Worm (Caenorhabditis elegans): ENCODE measurements around the gene Y48A6C.4.

Gene Y48A6C.4

DNA sequence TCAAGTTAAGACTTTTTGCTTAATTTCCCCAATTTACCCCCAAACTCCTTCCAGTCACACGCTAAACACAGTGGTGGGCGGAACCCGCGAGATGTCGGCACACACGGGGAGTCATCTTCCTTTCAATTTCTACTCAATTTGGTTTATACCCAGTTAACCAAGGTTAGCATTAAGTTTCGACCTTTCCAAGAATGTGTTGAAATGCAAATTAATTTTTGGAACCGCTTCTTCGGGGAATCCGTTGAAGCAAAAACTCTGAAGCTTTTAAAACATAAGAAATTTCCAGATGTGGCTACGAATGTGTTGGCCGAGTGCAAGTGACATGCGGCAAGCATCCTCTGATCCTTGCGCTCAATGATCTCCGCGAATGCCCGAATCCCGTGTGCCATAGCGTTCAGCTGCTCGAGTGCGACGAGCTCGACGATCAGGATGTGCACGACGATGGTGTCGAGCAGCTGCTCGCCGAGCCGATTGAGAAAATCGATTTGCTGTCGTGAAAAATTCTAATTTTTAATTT is 28.7 kb upstream of the Y48A6C.4 start (continued):
- peak; percentile 95 for TF ChIP-seq snpc-4 (GFP tag; optimal IDR thresholded peaks at IDR 0.05)
- peak; percentile 93 to 99 (median 96) for TF ChIP-seq snpc-4 (tag; optimal IDR thresholded peaks at IDR 0.05)
- peak; percentile 55 for TF ChIP-seq xnd-1 (tag; optimal IDR thresholded peaks at IDR 0.05)
- TF ChIP-seq ccch-3 (GFP tag; optimal IDR thresholded peaks at IDR 0.05) = no peak
- no peak for TF ChIP-seq mel-28 (tag; optimal IDR thresholded peaks at IDR 0.05; ENCODE audit: borderline replicate concordance)
- TF ChIP-seq aptf-2 (GFP tag; conservative IDR thresholded peaks at IDR 0.05) = peak; percentile 55; the same call in 1 of the 2 replicates
- no peak for TF ChIP-seq Y67H2A.10 (GFP tag; conservative IDR thresholded peaks at IDR 0.05)
- TF ChIP-seq lsy-27 (tag; optimal IDR thresholded peaks at IDR 0.05; ENCODE audit: borderline replicate concordance, insufficient read depth) = no peak
- no peak for TF ChIP-seq T07F8.4 (tag; optimal IDR thresholded peaks at IDR 0.05)
- TF ChIP-seq Y53G8AR.9 (GFP tag; conservative IDR thresholded peaks at IDR 0.05) = peak; percentile 86; the same call in 1 of the 2 replicates
- no peak for TF ChIP-seq Y53F4B.3 (GFP tag; IDR thresholded peaks at IDR 0.05)
- TF ChIP-seq mxl-1 (tag; optimal IDR thresholded peaks at IDR 0.05) = no peak
- peak; percentile 86 for TF ChIP-seq nfyb-1 (GFP tag; IDR thresholded peaks at IDR 0.05)

DNA sequence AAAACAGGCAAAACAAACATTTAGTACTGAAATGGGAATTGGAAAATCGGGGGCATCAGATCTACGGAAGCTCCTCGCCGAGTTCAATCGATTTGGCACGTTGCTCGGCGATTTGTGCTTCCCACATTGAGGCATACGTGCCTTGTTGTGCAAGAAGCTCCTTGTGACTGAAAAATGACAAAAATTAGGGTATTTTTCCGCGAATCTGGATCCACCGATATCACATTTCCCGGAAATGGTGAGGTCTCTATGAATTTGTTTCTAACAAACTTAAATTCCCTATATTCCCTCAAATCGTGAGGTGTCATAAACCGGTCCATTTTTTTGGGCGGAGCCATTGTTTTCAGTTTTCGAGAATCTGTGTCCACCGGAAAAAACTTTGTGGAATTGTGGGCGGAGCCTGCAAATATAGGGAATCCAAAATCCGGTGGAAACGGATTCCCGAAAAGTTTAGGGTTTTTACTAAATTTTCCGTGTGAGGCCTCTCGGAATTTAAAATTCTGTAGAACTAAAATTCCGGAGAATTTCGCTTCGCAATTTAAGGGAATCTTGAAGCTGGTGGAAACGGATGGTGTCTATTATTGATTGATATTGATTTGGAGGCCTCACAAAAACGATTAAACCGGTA is 27.8 kb upstream of the Y48A6C.4 start:
- TF ChIP-seq attf-5 (GFP tag; optimal IDR thresholded peaks at IDR 0.05) (peak; percentile 9), ztf-25 (GFP tag; IDR thresholded peaks at IDR 0.05) (0 out of 2 replicates have a peak, but pooled peaks have one; percentile 68), K11D2.4 (GFP tag; IDR thresholded peaks at IDR 0.05) (peak; percentile 54), atf-7 (tag; optimal IDR thresholded peaks at IDR 0.05) (no peak), F22D6.2 (tag; optimal IDR thresholded peaks at IDR 0.05) (peak; percentile 24), ceh-100 (GFP tag; IDR thresholded peaks at IDR 0.05) (peak; percentile 91), D2030.7 (GFP tag; IDR thresholded peaks at IDR 0.05) (peak; percentile 42; the same call in 1 of the 2 replicates), zim-3 (tag; optimal IDR thresholded peaks at IDR 0.05) (peak; percentile 83), bed-2 (GFP tag; IDR thresholded peaks at IDR 0.05) (peak; percentile 84), K12H6.12 (tag; optimal IDR thresholded peaks at IDR 0.05) (peak; percentile 34), T07F8.4 (tag; optimal IDR thresholded peaks at IDR 0.05) (no peak), madf-6 (GFP tag; IDR thresholded peaks at IDR 0.05) (0 out of 2 replicates have a peak, but pooled peaks have one; percentile 13), lin-35 (GFP tag; optimal IDR thresholded peaks at IDR 0.05) (no peak), rec-8 (tag; optimal IDR thresholded peaks at IDR 0.05) (no peak), B0019.2 (GFP tag; conservative IDR thresholded peaks at IDR 0.05) (0 out of 2 replicates have a peak, but pooled peaks have one; percentile 20), attf-3 (GFP tag; conservative IDR thresholded peaks at IDR 0.05) (peak; percentile 47), fkh-3 (tag; optimal IDR thresholded peaks at IDR 0.05) (no peak), ceh-27 (GFP tag; optimal IDR thresholded peaks at IDR 0.05) (peak; percentile 41), akir-1 (GFP tag; optimal IDR thresholded peaks at IDR 0.05) (peak; percentile 87), aptf-2 (GFP tag; conservative IDR thresholded peaks at IDR 0.05) (peak; percentile 65; the same call in 1 of the 2 replicates), cebp-1 (GFP tag; IDR thresholded peaks at IDR 0.05) (0 out of 2 replicates have a peak, but pooled peaks have one; percentile 12), cebp-1 (tag; optimal IDR thresholded peaks at IDR 0.05) (no peak), madf-3 (GFP tag; IDR thresholded peaks at IDR 0.05) (peak; percentile 15; the same call in 1 of the 2 replicates), snpc-4 (GFP tag; optimal IDR thresholded peaks at IDR 0.05) (no peak), snpc-4 (tag; optimal IDR thresholded peaks at IDR 0.05) (peak in 1 of 4 experiments; percentile 12), unc-130 (GFP tag; optimal IDR thresholded peaks at IDR 0.05) (peak; percentile 89), ztf-28 (GFP tag; IDR thresholded peaks at IDR 0.05) (peak; percentile 64; the same call in 1 of the 2 replicates), die-1 (tag; optimal IDR thresholded peaks at IDR 0.05) (no peak), ccch-3 (GFP tag; optimal IDR thresholded peaks at IDR 0.05) (peak; percentile 26), B0336.3 (GFP tag; IDR thresholded peaks at IDR 0.05) (no peak), dox-1 (GFP tag; IDR thresholded peaks at IDR 0.05) (peak; percentile 72), madf-10 (tag; optimal IDR thresholded peaks at IDR 0.05) (peak; percentile 23)
